Worm (Caenorhabditis elegans) whole organism, L4 larva: ENCODE results near the gene unc-43.

ENCODE experiments used
- F37D6.2 ChIP-seq: sonication (generic microtip); optimal IDR thresholded peaks from 2 replicates; lab custom pipeline; 2016; ENCODE audit warnings: mild to moderate bottlenecking, missing genetic modification characterization, missing compliant biosample characterization
- F44E2.7 ChIP-seq: fragments of 200-800 bp; sonication (Bioruptor generic); IDR thresholded peaks from 2 replicates; pipeline ENCODE4 v2.1.2; 2022; ENCODE audit warnings: missing genetic modification characterization, missing compliant biosample characterization
- R02D3.7 ChIP-seq: fragments of 150-350 bp; sonication (generic microtip); optimal IDR thresholded peaks from 3 replicates; lab custom pipeline; 2014; ENCODE audit warnings: missing biosample characterization, missing genetic modification characterization
- Y105C5A.15 ChIP-seq: fragments of 200-800 bp; sonication (Bioruptor generic); IDR thresholded peaks from 2 replicates; pipeline ENCODE4 v1.3.6; 2022; ENCODE audit warnings: missing genetic modification characterization, missing compliant biosample characterization
- Y48G9A.11 ChIP-seq: fragments of 200-800 bp; sonication (Bioruptor generic); IDR thresholded peaks from 2 replicates; pipeline ENCODE4 v1.3.6; 2022; ENCODE audit warnings: missing genetic modification reagents, missing genetic modification characterization, missing compliant biosample characterization
- ZK337.2 ChIP-seq: fragments of 200-800 bp; sonication (Bioruptor generic); IDR thresholded peaks from 2 replicates; pipeline ENCODE4 v1.3.6; 2022; ENCODE audit warnings: missing genetic modification reagents, missing genetic modification characterization, missing compliant biosample characterization
- aha-1 ChIP-seq: fragments of 150-350 bp; peaks from one replicate; lab custom pipeline; 2014; ENCODE audit warnings: missing biosample characterization, missing genetic modification characterization
- attf-4 ChIP-seq: sonication (generic microtip); optimal IDR thresholded peaks from 3 replicates; lab custom pipeline; 2017; ENCODE audit warnings: missing biosample characterization, missing genetic modification characterization
- ceh-62 ChIP-seq: sonication (generic microtip); optimal IDR thresholded peaks from 2 replicates; lab custom pipeline; 2017; ENCODE audit warnings: missing biosample characterization, missing genetic modification characterization
- cey-2 ChIP-seq: sonication (generic microtip); optimal IDR thresholded peaks from 3 replicates; lab custom pipeline; 2017; ENCODE audit warnings: missing genetic modification characterization, mild to moderate bottlenecking, missing compliant biosample characterization, antibody characterized with exemption, borderline replicate concordance; ENCODE audit not compliant: insufficient read depth
- daf-19 ChIP-seq: fragments of 200-800 bp; sonication (Bioruptor generic); conservative IDR thresholded peaks from 2 replicates; pipeline ENCODE4 v1.3.6; 2022; ENCODE audit warnings: missing genetic modification characterization, missing compliant biosample characterization
- dpl-1 ChIP-seq: fragments of 150-350 bp; optimal IDR thresholded peaks from 2 replicates; lab custom pipeline; 2014; ENCODE audit warnings: missing biosample characterization, missing genetic modification reagents, missing genetic modification characterization
- egl-43 ChIP-seq: fragments of 200-800 bp; sonication (Bioruptor generic); IDR thresholded peaks from 2 replicates; pipeline ENCODE4 v1.3.6; 2022; ENCODE audit warnings: missing genetic modification reagents, missing genetic modification characterization, missing compliant biosample characterization
- fkh-10 ChIP-seq: fragments of 150-350 bp; optimal IDR thresholded peaks from 2 replicates; lab custom pipeline; 2014; ENCODE audit warnings: missing biosample characterization, missing genetic modification reagents, missing genetic modification characterization
- hif-1 ChIP-seq, 2 experiments: sonication (generic microtip); optimal IDR thresholded peaks; 2 replicates each; lab custom pipeline; 2016 to 2017; ENCODE audit warnings: missing compliant biosample characterization in 2 of 2, missing genetic modification characterization in 2 of 2, missing genetic modification reagents in 2 of 2, missing genotype in 2 of 2, mild to moderate bottlenecking in 1 of 2
- lim-7 ChIP-seq: fragments of 200-800 bp; sonication (Bioruptor generic); IDR thresholded peaks from 2 replicates; pipeline ENCODE4 v1.3.6; 2022; ENCODE audit warnings: missing genetic modification characterization, missing compliant biosample characterization
- lin-1 ChIP-seq: fragments of 200-800 bp; sonication (Bioruptor generic); IDR thresholded peaks from 2 replicates; pipeline ENCODE4 v1.3.6; 2022; ENCODE audit warnings: missing genetic modification reagents, missing genetic modification characterization, missing compliant biosample characterization
- lin-38 ChIP-seq: fragments of 200-800 bp; sonication (Bioruptor generic); IDR thresholded peaks from 2 replicates; pipeline ENCODE4 v1.3.6; 2022; ENCODE audit warnings: missing genetic modification reagents, missing genetic modification characterization, missing compliant biosample characterization
- lin-39 ChIP-seq: fragments of 150-350 bp; optimal IDR thresholded peaks from 2 replicates; lab custom pipeline; 2014; ENCODE audit warnings: missing biosample characterization, missing genetic modification reagents, missing genetic modification characterization
- lir-3 ChIP-seq: sonication (generic microtip); optimal IDR thresholded peaks from 2 replicates; lab custom pipeline; 2016; ENCODE audit warnings: mild to moderate bottlenecking, missing genetic modification characterization, missing compliant biosample characterization
- mep-1 ChIP-seq: fragments of 150-350 bp; sonication (generic microtip); optimal IDR thresholded peaks from 3 replicates; lab custom pipeline; 2014; ENCODE audit warnings: missing biosample characterization, missing genetic modification characterization
- nhr-10 ChIP-seq: fragments of 150-350 bp; optimal IDR thresholded peaks from 2 replicates; lab custom pipeline; 2014; ENCODE audit warnings: missing biosample characterization, missing genetic modification characterization
- nhr-102 ChIP-seq: sonication (generic microtip); optimal IDR thresholded peaks from 2 replicates; lab custom pipeline; 2016; ENCODE audit warnings: mild to moderate bottlenecking, missing genetic modification characterization, moderate library complexity, missing compliant biosample characterization
- nhr-237 ChIP-seq: sonication (generic microtip); optimal IDR thresholded peaks from 2 replicates; lab custom pipeline; 2017; ENCODE audit warnings: missing biosample characterization, missing genetic modification characterization
- nhr-41 ChIP-seq: fragments of 200-800 bp; sonication (Bioruptor generic); IDR thresholded peaks from 2 replicates; pipeline ENCODE4 v1.3.6; 2022; ENCODE audit warnings: missing genetic modification reagents, missing genetic modification characterization, missing compliant biosample characterization
- nhr-48 ChIP-seq: sonication (generic microtip); optimal IDR thresholded peaks from 2 replicates; lab custom pipeline; 2016; ENCODE audit warnings: mild to moderate bottlenecking, missing genetic modification characterization, missing compliant biosample characterization
- nhr-76 ChIP-seq: fragments of 150-350 bp; optimal IDR thresholded peaks from 2 replicates; lab custom pipeline; 2014; ENCODE audit warnings: missing biosample characterization, missing genetic modification characterization
- pha-4 ChIP-seq, 2 experiments: fragments of 150-350 bp in 1 of 2; fragments of 200-800 bp in 1 of 2; sonication (Bioruptor generic) in 1 of 2; IDR thresholded peaks in 1 of 2; optimal IDR thresholded peaks in 1 of 2; 2 replicates each; pipeline versions ENCODE4 v1.3.6 to Lab custom; 2014 to 2022; ENCODE audit warnings: missing genetic modification characterization in 2 of 2, missing genetic modification reagents in 2 of 2, missing biosample characterization in 1 of 2, missing compliant biosample characterization in 1 of 2
- pqm-1 ChIP-seq: sonication (generic microtip); optimal IDR thresholded peaks from 2 replicates; lab custom pipeline; 2017; ENCODE audit warnings: missing biosample characterization, missing genetic modification characterization
- rbr-2 ChIP-seq: sonication (generic microtip); optimal IDR thresholded peaks from 2 replicates; lab custom pipeline; 2016; ENCODE audit warnings: missing genotype, missing genetic modification characterization, missing compliant biosample characterization
- saeg-2 ChIP-seq: fragments of 200-800 bp; sonication (Bioruptor generic); IDR thresholded peaks from 2 replicates; pipeline ENCODE4 v1.3.6; 2022; ENCODE audit warnings: missing genetic modification reagents, missing genetic modification characterization, missing compliant biosample characterization
- sdz-12 ChIP-seq: fragments of 200-800 bp; sonication (Bioruptor generic); optimal IDR thresholded peaks from 2 replicates; lab custom pipeline; 2018; ENCODE audit warnings: mild to moderate bottlenecking, missing genetic modification characterization, missing compliant biosample characterization
- snpc-4 ChIP-seq: fragments of 150-350 bp; optimal IDR thresholded peaks from 2 replicates; lab custom pipeline; 2014; ENCODE audit warnings: missing biosample characterization, missing genetic modification characterization
- unc-62 ChIP-seq, 3 experiments: fragments of 150-350 bp in 1 of 3; sonication (generic microtip); optimal IDR thresholded peaks in 2 of 3; peaks in 1 of 3; 1 replicate in 1 of 3; 2 replicates in 2 of 3; lab custom pipeline; 2014 to 2017; ENCODE audit warnings: missing biosample characterization in 3 of 3, missing genetic modification characterization in 3 of 3, missing genetic modification reagents in 3 of 3, missing genotype in 1 of 3
- zfp-2 ChIP-seq: sonication (generic microtip); optimal IDR thresholded peaks from 2 replicates; lab custom pipeline; 2016; ENCODE audit warnings: mild to moderate bottlenecking, missing genetic modification characterization, missing compliant biosample characterization
- zip-2 ChIP-seq: fragments of 150-350 bp; optimal IDR thresholded peaks from 2 replicates; lab custom pipeline; 2014; ENCODE audit warnings: missing biosample characterization, missing genetic modification characterization

Gene unc-43

DNA sequence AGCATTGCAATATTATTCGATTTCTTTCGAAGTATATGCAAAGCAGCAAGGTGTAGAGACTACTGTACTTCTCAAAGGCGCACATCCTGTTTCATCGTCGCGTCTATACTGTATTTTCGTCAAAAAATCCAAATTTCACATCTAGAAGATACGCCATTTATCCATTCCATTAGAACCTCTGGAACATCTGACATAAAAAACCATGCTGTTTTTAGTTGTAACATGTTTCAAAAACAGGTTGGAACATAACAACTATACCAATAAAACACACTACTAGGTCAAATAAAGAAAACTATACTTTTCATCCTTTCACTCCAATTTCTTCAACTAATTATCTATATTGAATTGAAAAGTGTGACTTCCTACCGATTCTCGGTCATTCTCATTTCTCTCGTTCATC is 10.3 kb upstream of the unc-43 start, which contains the start of gene ugt-59:
Gene ugt-59 (plus strand): TSS at position 301 of the 400 bp plus-strand sequence.
- TF ChIP-seq Y105C5A.15 (GFP tag; lab: Robert Waterston, UW): no peak
- no peak for TF ChIP-seq F44E2.7
- TF ChIP-seq attf-4: no peak
- no peak for TF ChIP-seq fkh-10 (GFP tag; lab: Kevin White, UChicago)
- no peak for TF ChIP-seq snpc-4
- no peak for TF ChIP-seq ZK337.2 (GFP tag; lab: Robert Waterston, UW)
- TF ChIP-seq lin-38: no peak
- no peak for TF ChIP-seq nhr-48 (tag; lab: Kevin White, UChicago)
- TF ChIP-seq cey-2 (tag; lab: Kevin White, UChicago): no peak
- no peak for TF ChIP-seq nhr-76 (tag; lab: Kevin White, UChicago)
- no peak for TF ChIP-seq zfp-2 (tag; lab: Kevin White, UChicago)
- no peak for TF ChIP-seq mep-1
- no peak for TF ChIP-seq aha-1
- no peak for TF ChIP-seq hif-1 (tag; optimal IDR thresholded peaks at IDR 0.05; lab: Kevin White, UChicago)
- TF ChIP-seq Y48G9A.11 (GFP tag; lab: Robert Waterston, UW): no peak
- no peak for TF ChIP-seq nhr-10 (tag; lab: Kevin White, UChicago)
- TF ChIP-seq nhr-102 (tag; lab: Kevin White, UChicago): no peak
- no peak for TF ChIP-seq R02D3.7 (tag; lab: Kevin White, UChicago)
- no peak for TF ChIP-seq pha-4 (GFP tag; IDR thresholded peaks at IDR 0.05; lab: Robert Waterston, UW)
- no peak for TF ChIP-seq pha-4 (tag; optimal IDR thresholded peaks at IDR 0.05; lab: Kevin White, UChicago)
- TF ChIP-seq daf-19 (GFP tag; lab: Robert Waterston, UW): no peak
- TF ChIP-seq, all 104 proteins: peak for 0

DNA sequence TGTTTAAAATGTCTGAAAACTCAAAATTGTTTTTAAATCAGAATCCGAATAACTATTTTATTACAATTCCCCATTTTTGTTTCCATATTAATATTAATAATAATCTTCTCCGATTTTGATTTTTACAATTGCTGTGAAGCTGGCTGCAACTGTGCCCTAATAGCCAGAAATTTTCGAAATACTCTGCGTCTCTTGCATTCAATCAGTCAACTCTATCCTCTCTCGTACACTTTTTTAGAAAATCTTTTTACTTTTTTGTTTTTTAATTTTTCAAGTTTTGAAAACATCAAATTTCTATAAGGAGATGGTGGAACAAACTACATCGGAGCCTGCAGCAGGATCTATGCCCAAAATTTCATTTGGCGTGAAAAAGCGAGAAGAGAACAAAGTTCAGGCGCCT is 7.8 kb upstream of the unc-43 start, which contains the start of gene gkow-1:
Gene gkow-1 (plus strand): TSS at position 301 of the 400 bp plus-strand sequence.
- TF ChIP-seq nhr-48 (tag; lab: Kevin White, UChicago): no peak
- TF ChIP-seq rbr-2 (tag; lab: Kevin White, UChicago): no peak
- TF ChIP-seq nhr-102 (tag; lab: Kevin White, UChicago): no peak
- no peak for TF ChIP-seq zfp-2 (tag; lab: Kevin White, UChicago)
- TF ChIP-seq saeg-2 (GFP tag; lab: Robert Waterston, UW): no peak
- no peak for TF ChIP-seq lim-7 (GFP tag; lab: Robert Waterston, UW)
- no peak for TF ChIP-seq ceh-62 (tag; lab: Kevin White, UChicago)
- no peak for TF ChIP-seq lir-3 (tag; lab: Kevin White, UChicago)
- no peak for TF ChIP-seq sdz-12 (GFP tag; lab: Kevin White, UChicago)
- TF ChIP-seq nhr-237 (tag; lab: Kevin White, UChicago): no peak
- no peak for TF ChIP-seq unc-62 (GFP tag; optimal IDR thresholded peaks at IDR 0.05 in 1 of 2; lab: Kevin White, UChicago)
- TF ChIP-seq unc-62 (tag; optimal IDR thresholded peaks at IDR 0.05; lab: Kevin White, UChicago): no peak
- no peak for TF ChIP-seq lin-1 (GFP tag; lab: Robert Waterston, UW)
- TF ChIP-seq dpl-1 (GFP tag; lab: Kevin White, UChicago): no peak
- no peak for TF ChIP-seq pqm-1 (tag; lab: Kevin White, UChicago)
- TF ChIP-seq nhr-41 (GFP tag; lab: Robert Waterston, UW): no peak
- TF ChIP-seq F37D6.2 (tag; lab: Kevin White, UChicago): no peak
- no peak for TF ChIP-seq egl-43 (GFP tag; lab: Robert Waterston, UW)
- no peak for TF ChIP-seq zip-2 (tag; lab: Kevin White, UChicago)

ce11 chrIV:10357072-10357471 is 7.1 kb upstream of the unc-43 start, which contains the start of gene R11A8.1:
Gene R11A8.1 (minus strand): TSS chrIV:10357172.
- TF ChIP-seq R02D3.7 (tag; lab: Kevin White, UChicago) (no peak), ZK337.2 (GFP tag; lab: Robert Waterston, UW) (no peak), lin-39 (tag; lab: Kevin White, UChicago) (no peak)
